Worm (Caenorhabditis elegans) whole organism, early embryonic: ENCODE data around the gene ZK863.8.

ENCODE experiments used
- B0310.2 ChIP-seq: sonication (generic microtip); optimal IDR thresholded peaks from 2 replicates; lab custom pipeline; 2016; ENCODE audit warnings: mild to moderate bottlenecking, missing genetic modification characterization, missing compliant biosample characterization
- F13C5.2 ChIP-seq: sonication (generic microtip); optimal IDR thresholded peaks from 2 replicates; lab custom pipeline; 2017; ENCODE audit warnings: mild to moderate bottlenecking, missing genetic modification characterization, inconsistent platforms, missing compliant biosample characterization
- ama-1 ChIP-seq: fragments of 150-350 bp; optimal IDR thresholded peaks from 2 replicates; lab custom pipeline; 2014
- ceh-13 ChIP-seq: fragments of 200-800 bp; sonication (Bioruptor generic); optimal IDR thresholded peaks from 2 replicates; lab custom pipeline; 2018; ENCODE audit warnings: mild to moderate bottlenecking, missing genetic modification characterization, missing compliant biosample characterization
- ceh-36 ChIP-seq: sonication (generic microtip); optimal IDR thresholded peaks from 2 replicates; lab custom pipeline; 2016; ENCODE audit warnings: missing genetic modification characterization, inconsistent platforms, missing compliant biosample characterization
- ets-7 ChIP-seq: sonication (generic microtip); optimal IDR thresholded peaks from 2 replicates; lab custom pipeline; 2016; ENCODE audit warnings: missing genotype, missing genetic modification characterization, missing compliant biosample characterization
- flt-1 ChIP-seq: fragments of 200-800 bp; sonication (Bioruptor generic); IDR thresholded peaks from 2 replicates; pipeline ENCODE4 v1.3.6; 2022; ENCODE audit warnings: missing genetic modification characterization, missing compliant biosample characterization
- hmbx-1 ChIP-seq: sonication (generic microtip); optimal IDR thresholded peaks from 2 replicates; lab custom pipeline; 2016; ENCODE audit warnings: mild to moderate bottlenecking, missing genetic modification characterization, missing compliant biosample characterization
- hmg-4 ChIP-seq: fragments of 200-800 bp; sonication (Bioruptor generic); optimal IDR thresholded peaks from 2 replicates; lab custom pipeline; 2018; ENCODE audit warnings: mild to moderate bottlenecking, missing genetic modification characterization, missing compliant biosample characterization
- hnd-1 ChIP-seq: sonication (generic microtip); optimal IDR thresholded peaks from 2 replicates; lab custom pipeline; 2016; ENCODE audit warnings: missing genetic modification characterization, missing compliant biosample characterization
- sea-1 ChIP-seq: fragments of 200-800 bp; sonication (Bioruptor generic); conservative IDR thresholded peaks from 2 replicates; pipeline ENCODE4 v1.3.6; 2022; ENCODE audit warnings: missing genetic modification characterization, missing compliant biosample characterization
- tra-4 ChIP-seq: sonication (generic microtip); optimal IDR thresholded peaks from 2 replicates; lab custom pipeline; 2017; ENCODE audit warnings: missing genetic modification characterization, missing compliant biosample characterization

DNA sequence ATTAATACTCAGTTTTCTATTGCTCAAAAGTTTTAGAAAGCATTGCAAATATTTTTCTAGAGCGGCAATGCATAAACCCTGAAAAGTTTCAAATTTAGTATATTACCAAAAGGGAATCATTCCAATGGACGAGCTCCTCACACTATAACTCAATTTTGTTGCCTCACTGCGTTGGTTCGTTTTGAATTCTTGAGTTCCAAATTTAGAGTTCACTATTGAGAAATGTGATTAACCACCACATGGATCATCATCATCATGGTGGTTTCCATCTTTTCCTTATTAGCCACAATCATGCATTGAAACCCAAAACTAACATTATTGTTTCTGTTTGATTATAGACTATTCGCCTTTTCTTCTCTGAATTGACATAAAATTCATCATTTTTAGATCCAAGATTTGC is 22.6 kb upstream of the ZK863.8 start:
- TF ChIP-seq ama-1, result no peak
- no peak for TF ChIP-seq flt-1
- no peak for TF ChIP-seq F13C5.2 (tag; lab: Kevin White, UChicago)
- TF ChIP-seq hmbx-1 (tag; lab: Kevin White, UChicago), result no peak
- no peak for TF ChIP-seq ceh-13
- no peak for TF ChIP-seq B0310.2
- TF ChIP-seq tra-4 (tag; lab: Kevin White, UChicago), result no peak
- no peak for TF ChIP-seq hnd-1 (tag; lab: Kevin White, UChicago)
- TF ChIP-seq sea-1 (GFP tag; lab: Robert Waterston, UW), result no peak
- TF ChIP-seq hmg-4 (GFP tag; lab: Kevin White, UChicago), result no peak
- TF ChIP-seq ceh-36 (tag; lab: Kevin White, UChicago), result no peak
- no peak for TF ChIP-seq ets-7 (tag; lab: Kevin White, UChicago)
